Fruit fly (Drosophila melanogaster) S2 (cell line): ENCODE measurements around the gene Cks30A.

Experiments
- CG8478 ChIP-seq: fragments of >200 bp; optimal IDR thresholded peaks from 2 replicates; lab custom pipeline; 2018
- CTCF ChIP-seq, 2 experiments: fragments of >200 bp; optimal IDR thresholded peaks; 2 replicates each; lab custom pipeline; 2018

The Cks30A gene

dm6 chr2L:9330628-9331027 lies at the start of gene Cks30A:
TSS of gene Cks30A (plus strand) at chr2L:9330763.
- TF ChIP-seq CTCF (optimal IDR thresholded peaks at IDR 0.05; lab: Kevin White, UChicago) = peak; percentile 45 to 48
- no peak for TF ChIP-seq CG8478

DNA sequence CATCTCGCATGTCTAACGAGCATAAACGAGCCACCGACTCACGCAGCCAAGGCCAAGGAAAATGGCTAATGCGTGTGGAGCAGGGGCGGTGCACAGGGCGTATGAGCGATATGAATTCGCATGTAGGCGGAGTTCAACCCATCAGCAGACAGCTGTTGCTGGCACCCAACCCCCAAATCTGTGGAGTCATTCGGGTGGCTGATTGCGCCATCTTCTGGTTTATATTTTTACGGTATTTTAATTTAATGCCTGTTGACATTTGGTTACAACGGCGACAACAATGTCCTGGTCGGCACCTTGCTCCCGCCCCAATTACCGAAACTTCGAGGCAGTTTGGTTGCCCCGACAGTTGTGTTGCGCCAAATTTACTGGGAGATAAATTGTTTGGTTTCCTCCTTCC lies 9.5 kb upstream of the Cks30A start:
- TF ChIP-seq CTCF (optimal IDR thresholded peaks at IDR 0.05; lab: Kevin White, UChicago) (no peak), CG8478 (no peak)

DNA sequence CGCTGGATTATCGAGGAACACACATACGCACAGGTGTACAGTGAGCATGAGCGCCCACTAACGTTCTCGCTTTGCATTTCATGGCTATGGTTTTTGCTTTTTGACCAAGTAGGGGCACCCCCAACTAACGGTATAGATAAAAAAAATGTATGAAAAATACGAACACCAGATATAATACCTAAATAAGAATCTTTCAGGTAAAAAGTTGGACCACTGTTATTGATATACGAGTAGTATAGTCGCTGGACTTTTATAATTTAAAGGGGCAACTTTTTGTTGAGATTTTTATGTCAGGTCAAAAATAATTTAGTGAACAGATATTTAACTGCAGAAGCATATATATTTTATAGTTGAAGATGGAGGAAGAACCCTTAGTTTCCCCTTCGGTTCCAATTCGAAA lies 3.1 kb upstream of the Cks30A start, which contains the start of gene CG17005:
Gene CG17005 (plus strand): TSS at position 301 of the 400 bp plus-strand sequence.
- TF ChIP-seq CG8478 = no peak
- no peak for TF ChIP-seq CTCF (optimal IDR thresholded peaks at IDR 0.05; lab: Kevin White, UChicago)

DNA sequence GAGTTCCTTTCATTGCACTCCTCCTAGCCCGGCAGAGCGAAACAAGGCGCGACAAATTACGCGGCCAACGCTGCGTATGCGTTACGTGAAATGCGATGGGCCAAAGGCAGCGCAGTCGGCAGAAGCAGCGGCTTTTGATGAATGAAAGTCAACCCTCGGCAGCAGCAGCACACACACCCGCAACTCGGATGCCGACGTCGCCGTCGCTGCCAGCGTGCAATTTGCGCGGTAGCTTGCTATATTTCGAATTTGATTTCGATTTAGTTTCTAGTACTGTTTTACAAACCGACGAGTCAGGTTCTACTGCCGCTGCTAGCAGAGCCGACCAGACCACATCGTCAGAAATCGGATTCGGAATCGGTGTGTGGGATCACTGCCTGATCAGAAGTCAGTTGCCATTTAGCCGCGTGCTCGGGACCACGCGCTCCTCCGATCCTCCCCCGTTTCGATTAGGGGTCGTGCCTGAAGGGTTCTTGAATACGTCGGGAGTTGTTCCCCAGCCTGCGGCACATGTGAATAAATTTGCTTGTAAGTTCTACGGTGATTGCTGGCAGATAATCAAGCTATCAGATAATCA lies 2.8 kb downstream of the Cks30A start, which contains the start of gene Eaat1:
Gene Eaat1 (plus strand): TSS at position 268 of the 577 bp plus-strand sequence.
- TF ChIP-seq CG8478 (no peak), CTCF (optimal IDR thresholded peaks at IDR 0.05; lab: Kevin White, UChicago) (no peak)

DNA sequence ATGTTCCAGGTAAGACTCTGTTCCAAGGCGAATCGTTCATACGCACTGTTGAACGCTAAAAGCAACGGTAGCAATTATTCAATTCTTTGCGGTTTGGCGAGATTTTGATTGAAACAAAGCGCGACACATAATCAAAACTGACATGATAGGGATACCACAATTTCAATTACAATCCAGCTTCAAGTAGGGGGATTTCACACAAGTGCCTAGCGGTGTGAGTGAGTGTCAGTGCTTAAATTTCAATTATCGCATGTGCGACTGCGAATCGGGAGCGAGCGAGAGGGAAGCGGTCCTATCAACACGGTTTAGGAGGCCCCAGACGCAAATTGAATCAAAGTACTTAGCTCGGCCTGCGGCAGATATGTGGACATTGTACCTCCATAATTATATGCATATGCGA lies 8.3 kb downstream of the Cks30A start:
- TF ChIP-seq CTCF (optimal IDR thresholded peaks at IDR 0.05; lab: Kevin White, UChicago) (no peak), CG8478 (no peak)

- no peak for TF ChIP-seq CG8478
These were observed 11.4 kb downstream of the Cks30A start for dm6 chr2L:9341960-9342359.

dm6 chr2L:9342532-9342931 lies 12.0 kb downstream of the Cks30A start, which contains the start of gene CG3748:
TSS of gene CG3748 (plus strand) at chr2L:9342832.
- TF ChIP-seq CG8478 = no peak
- no peak for TF ChIP-seq CTCF (optimal IDR thresholded peaks at IDR 0.05; lab: Kevin White, UChicago)

- no peak for TF ChIP-seq CTCF (optimal IDR thresholded peaks at IDR 0.05; lab: Kevin White, UChicago)
- TF ChIP-seq CG8478 = no peak
These were observed 18.7 kb downstream of the Cks30A start, which contains the start of gene CG43350 for dm6 chr2L:9349246-9349645. TSS of gene CG43350 (plus strand) at chr2L:9349546.

DNA sequence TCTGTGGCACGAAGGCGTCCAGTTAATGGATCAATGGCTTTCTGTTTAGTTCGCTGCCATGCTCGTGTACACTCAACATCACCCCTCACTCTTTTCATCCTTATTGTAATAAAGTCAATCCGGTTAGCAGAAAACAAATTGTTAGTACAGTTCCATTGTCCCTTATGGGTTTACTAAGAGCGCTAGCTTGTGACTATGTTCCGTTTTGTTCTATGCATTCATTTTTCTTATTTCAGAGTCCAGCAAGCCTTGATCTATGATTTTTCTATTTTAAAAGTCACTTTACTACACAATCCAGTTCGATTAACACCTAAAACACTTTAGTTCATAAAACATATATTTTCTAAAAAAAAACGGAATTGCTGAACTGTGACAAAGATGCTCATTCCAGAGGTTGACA lies 19.6 kb downstream of the Cks30A start, which contains the start of gene CG13110:
Gene CG13110 (plus strand): TSS at position 301 of the 400 bp plus-strand sequence.
- TF ChIP-seq CTCF (optimal IDR thresholded peaks at IDR 0.05; lab: Kevin White, UChicago) (no peak), CG8478 (no peak)

dm6 chr2L:9367340-9367739 lies 36.8 kb downstream of the Cks30A start, which contains the start of gene CG34181:
TSS of gene CG34181 (plus strand) at chr2L:9367640.
- no peak for TF ChIP-seq CTCF (optimal IDR thresholded peaks at IDR 0.05; lab: Kevin White, UChicago)
- no peak for TF ChIP-seq CG8478

- TF ChIP-seq CTCF (optimal IDR thresholded peaks at IDR 0.05; lab: Kevin White, UChicago) (no peak), CG8478 (no peak)
These were observed 39.2 kb downstream of the Cks30A start for dm6 chr2L:9369724-9370123.

DNA sequence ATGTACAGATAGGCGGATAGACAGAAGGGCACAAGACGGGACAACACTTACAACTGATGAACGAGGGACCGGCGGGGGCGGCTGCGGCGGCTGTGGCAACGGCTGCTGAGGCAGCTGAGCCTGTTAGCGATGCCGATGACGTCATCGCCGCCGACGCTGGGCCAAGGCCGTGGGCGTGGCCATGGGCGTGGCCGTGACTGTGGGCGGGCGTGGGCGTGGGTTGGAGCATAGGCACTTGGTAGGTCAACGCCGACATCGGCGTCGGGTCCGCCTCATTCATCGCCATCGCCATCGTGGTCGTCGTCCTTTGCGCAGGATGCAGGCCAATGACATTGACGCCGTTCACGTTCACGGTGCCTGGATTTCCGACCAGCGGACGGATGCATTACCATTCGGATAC lies 47.2 kb downstream of the Cks30A start:
- TF ChIP-seq CG8478 = no peak
- no peak for TF ChIP-seq CTCF (optimal IDR thresholded peaks at IDR 0.05; lab: Kevin White, UChicago)
